Worm (Caenorhabditis elegans) whole organism, L4/young adult: ENCODE results near the gene pqn-36.

Source experiments
- W03F9.2 ChIP-seq: fragments of 150-350 bp; optimal IDR thresholded peaks from 2 replicates; lab custom pipeline; 2014; ENCODE audit warnings: missing biosample characterization, missing genetic modification characterization
- dao-5 ChIP-seq: sonication (generic microtip); optimal IDR thresholded peaks from 2 replicates; lab custom pipeline; 2016; ENCODE audit warnings: missing genotype, missing genetic modification characterization, moderate library complexity, missing compliant biosample characterization

DNA sequence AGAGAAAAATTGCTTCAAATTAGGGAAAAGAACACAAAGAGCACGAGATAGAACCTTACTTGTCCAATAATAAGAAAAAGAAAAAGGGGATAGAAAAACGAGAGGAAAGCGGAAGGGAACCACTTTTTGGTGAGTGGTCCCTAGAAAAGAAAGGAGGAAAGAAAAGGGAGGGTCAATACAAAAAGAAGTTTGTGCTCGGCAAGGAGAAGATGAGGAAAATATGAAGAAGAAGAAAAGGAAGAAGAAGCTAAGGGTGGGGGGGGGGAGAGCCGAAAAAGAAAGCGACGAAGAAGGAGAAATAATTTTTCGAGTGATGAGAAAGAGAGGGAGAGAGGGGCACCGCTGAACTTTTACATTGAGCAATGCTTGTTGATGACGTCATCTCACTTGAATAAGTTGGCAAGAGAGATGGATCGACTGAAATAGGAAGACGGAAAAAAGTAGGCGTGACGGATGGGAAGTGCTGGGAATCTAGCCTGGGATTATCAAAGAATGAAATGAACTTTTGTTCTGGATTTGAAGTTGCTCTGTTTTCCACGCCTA is 29.4 kb downstream of the pqn-36 start:
- TF ChIP-seq W03F9.2 (no peak), dao-5 (tag; lab: Kevin White, UChicago) (no peak)
